Fruit fly (Drosophila melanogaster) Kc167 (cell line): ENCODE measurements around the gene SamDC.

Source experiments
- Myc ChIP-seq: fragments of >200 bp; optimal IDR thresholded peaks from 2 replicates; lab custom pipeline; 2017; ENCODE audit warnings: missing external identifiers
- Sin3A ChIP-seq: fragments of >200 bp; optimal IDR thresholded peaks from 2 replicates; lab custom pipeline; 2018; ENCODE audit warnings: missing external identifiers
- insv ChIP-seq: fragments of >200 bp; optimal IDR thresholded peaks from 3 replicates; lab custom pipeline; 2018; ENCODE audit warnings: missing external identifiers
- psq ChIP-seq: fragments of >200 bp; optimal IDR thresholded peaks from 2 replicates; lab custom pipeline; 2017; ENCODE audit warnings: missing external identifiers
- ttk ChIP-seq: sonication (Bioruptor generic); optimal IDR thresholded peaks from 2 replicates; lab custom pipeline; 2017; ENCODE audit warnings: missing external identifiers

dm6 chr2L:10321612-10322011 lies 17.6 kb upstream of the SamDC start:
- TF ChIP-seq Myc, result no peak
- no peak for TF ChIP-seq insv (lab: Kevin White, UChicago)
- TF ChIP-seq psq, result no peak
- no peak for TF ChIP-seq ttk (lab: Kevin White, UChicago)
- TF ChIP-seq Sin3A (lab: Kevin White, UChicago), result no peak
